Fruit fly (Drosophila melanogaster): ENCODE results near the gene Hsc70-2.
A peak's percentile ranks its signal among the peaks of the same experiment; 100 is the strongest.

Hsc70-2 gene

DNA sequence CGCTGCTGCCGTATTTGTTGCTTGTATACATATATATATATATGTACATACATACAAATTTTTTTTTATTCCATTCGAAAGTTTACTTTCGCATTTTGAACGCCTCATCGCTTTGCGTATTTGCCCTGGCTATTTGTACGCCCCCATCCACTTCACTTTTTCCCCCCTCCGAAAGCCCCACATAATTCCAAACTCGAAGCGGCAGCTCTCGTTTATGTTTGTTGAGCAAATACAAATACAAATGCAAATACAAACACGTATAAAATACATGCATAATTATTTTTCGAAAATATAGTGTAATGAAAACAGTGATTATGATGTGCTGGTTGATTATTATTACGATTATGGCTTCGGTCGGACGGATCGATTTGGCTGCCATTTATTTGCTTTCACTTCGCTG lies 23.5 kb downstream of the Hsc70-2 start (continued):
- TF ChIP-seq CG11085 (GFP tag; IDR thresholded peaks at IDR 0.05) (no peak; the same call in 1 of the 2 replicates), ATbp (GFP tag; optimal IDR thresholded peaks at IDR 0.05) (peak; percentile 99), CG12155 (GFP tag; optimal IDR thresholded peaks at IDR 0.05) (peak; percentile 62), CG18011 (GFP tag; optimal IDR thresholded peaks at IDR 0.05) (peak; percentile 45), fd3F (GFP tag; optimal IDR thresholded peaks at IDR 0.05) (peak; percentile 77), CG8281 (tag; optimal IDR thresholded peaks at IDR 0.05) (peak; percentile 77), Dbx (GFP tag; IDR thresholded peaks at IDR 0.05) (0 out of 3 replicates have a peak, but pooled peaks have one; percentile 36), CG13424 (tag; optimal IDR thresholded peaks at IDR 0.05) (peak; percentile 78), H15 (GFP tag; IDR thresholded peaks at IDR 0.05) (peak; percentile 56; the same call in 1 of the 3 replicates), CG14441 (GFP tag; IDR thresholded peaks at IDR 0.05) (peak; percentile 24; the same call in 1 of the 2 replicates), tx (GFP tag; optimal IDR thresholded peaks at IDR 0.05) (peak; percentile 21), Hr78 (GFP tag; optimal IDR thresholded peaks at IDR 0.05) (no peak), sim (GFP tag; IDR thresholded peaks at IDR 0.05) (peak; percentile 94), Mad (GFP tag; optimal IDR thresholded peaks at IDR 0.05) (peak; percentile 72), CG7372 (GFP tag; IDR thresholded peaks at IDR 0.05) (no peak), sug (tag; optimal IDR thresholded peaks at IDR 0.05) (no peak), scrt (GFP tag; optimal IDR thresholded peaks at IDR 0.05) (peak; percentile 80), CG7928 (GFP tag; optimal IDR thresholded peaks at IDR 0.05) (peak; percentile 55), CG13775 (GFP tag; optimal IDR thresholded peaks at IDR 0.05) (peak; percentile 37), CG18476 (GFP tag; optimal IDR thresholded peaks at IDR 0.05) (peak; percentile 76), unpg (GFP tag; optimal IDR thresholded peaks at IDR 0.05) (peak; percentile 93), Trl (optimal IDR thresholded peaks at IDR 0.05) (no peak), Trl (GFP tag; optimal IDR thresholded peaks at IDR 0.05) (peak; percentile 88), E2f1 (GFP tag; IDR thresholded peaks at IDR 0.05) (no peak), her (GFP tag; optimal IDR thresholded peaks at IDR 0.05) (peak; percentile 52), gfzf (GFP tag; optimal IDR thresholded peaks at IDR 0.05) (no peak), chinmo (GFP tag; IDR thresholded peaks at IDR 0.05; ENCODE audit: partially characterized antibody) (no peak), caup (GFP tag; optimal IDR thresholded peaks at IDR 0.05; ENCODE audit: severe bottlenecking) (peak; percentile 93), CG17385 (GFP tag; optimal IDR thresholded peaks at IDR 0.05) (peak; percentile 67), al (GFP tag; IDR thresholded peaks at IDR 0.05) (no peak), Rfx (GFP tag; IDR thresholded peaks at IDR 0.05) (peak; percentile 47), ro (GFP tag; IDR thresholded peaks at IDR 0.05) (no peak), peb (GFP tag; IDR thresholded peaks at IDR 0.05) (peak; percentile 31; the same call in 1 of the 2 replicates), CG3281 (GFP tag; optimal IDR thresholded peaks at IDR 0.05) (peak; percentile 92), CG17328 (GFP tag; IDR thresholded peaks at IDR 0.05) (peak; percentile 66), CG7987 (GFP tag; optimal IDR thresholded peaks at IDR 0.05) (peak; percentile 98), CG17186 (GFP tag; optimal IDR thresholded peaks at IDR 0.05) (peak; percentile 87), exex (tag; optimal IDR thresholded peaks at IDR 0.05) (peak; percentile 80), CG8359 (GFP tag; optimal IDR thresholded peaks at IDR 0.05; ENCODE audit: borderline replicate concordance) (peak; percentile 92), CG5953 (GFP tag; IDR thresholded peaks at IDR 0.05) (peak; percentile 71), CG30431 (GFP tag; optimal IDR thresholded peaks at IDR 0.05) (peak; percentile 54), CTCF (GFP tag; optimal IDR thresholded peaks at IDR 0.05) (peak; percentile 63), sr (GFP tag; IDR thresholded peaks at IDR 0.05) (peak; percentile 77), sna (GFP tag; IDR thresholded peaks at IDR 0.05; ENCODE audit: partially characterized antibody) (no peak), CG14710 (tag; optimal IDR thresholded peaks at IDR 0.05) (peak; percentile 95), h (optimal IDR thresholded peaks at IDR 0.05) (no peak), dati (GFP tag; IDR thresholded peaks at IDR 0.05) (no peak), pb (GFP tag; optimal IDR thresholded peaks at IDR 0.05) (peak; percentile 56), Dref (GFP tag; IDR thresholded peaks at IDR 0.05) (no peak), stc (GFP tag; IDR thresholded peaks at IDR 0.05) (peak; percentile 60; the same call in 1 of the 2 replicates), fd64A (GFP tag; optimal IDR thresholded peaks at IDR 0.05) (peak; percentile 99), maf-S (GFP tag; optimal IDR thresholded peaks at IDR 0.05) (peak; percentile 65)

All from whole organism, embryonic.